Worm (Caenorhabditis elegans): ENCODE measurements around the gene F55C5.10.

ce11 chrV:12287667-12288066, 4.4 kb downstream of the F55C5.10 start:
- TF ChIP-seq mes-2 (tag; optimal IDR thresholded peaks at IDR 0.05; ENCODE audit: poor library complexity, severe bottlenecking) (no peak), mdl-1 (tag; optimal IDR thresholded peaks at IDR 0.05) (no peak), pha-4 (GFP tag; IDR thresholded peaks at IDR 0.05) (no peak), pha-4 (tag; optimal IDR thresholded peaks at IDR 0.05) (no peak), madf-9 (GFP tag; conservative IDR thresholded peaks at IDR 0.05) (no peak), nhr-25 (tag; optimal IDR thresholded peaks at IDR 0.05; ENCODE audit: borderline replicate concordance, insufficient read depth) (no peak), fos-1 (tag; optimal IDR thresholded peaks at IDR 0.05) (no peak), ztf-11 (tag; optimal IDR thresholded peaks at IDR 0.05) (no peak), pqm-1 (tag; optimal IDR thresholded peaks at IDR 0.05) (no peak)
